Fruit fly (Drosophila melanogaster) whole organism, pupa: ENCODE results near the gene Cby.

ENCODE experiments used
- CG8301 ChIP-seq: fragments of 200-800 bp; sonication (Bioruptor generic); optimal IDR thresholded peaks from 2 replicates; lab custom pipeline; 2018; ENCODE audit warnings: missing biosample characterization, mild to moderate bottlenecking, missing genetic modification characterization
- Ets98B ChIP-seq: fragments of 200-800 bp; sonication (Bioruptor generic); IDR thresholded peaks from 2 replicates; pipeline ENCODE4 v1.3.6; 2022; ENCODE audit warnings: missing biosample characterization, missing genetic modification characterization

DNA sequence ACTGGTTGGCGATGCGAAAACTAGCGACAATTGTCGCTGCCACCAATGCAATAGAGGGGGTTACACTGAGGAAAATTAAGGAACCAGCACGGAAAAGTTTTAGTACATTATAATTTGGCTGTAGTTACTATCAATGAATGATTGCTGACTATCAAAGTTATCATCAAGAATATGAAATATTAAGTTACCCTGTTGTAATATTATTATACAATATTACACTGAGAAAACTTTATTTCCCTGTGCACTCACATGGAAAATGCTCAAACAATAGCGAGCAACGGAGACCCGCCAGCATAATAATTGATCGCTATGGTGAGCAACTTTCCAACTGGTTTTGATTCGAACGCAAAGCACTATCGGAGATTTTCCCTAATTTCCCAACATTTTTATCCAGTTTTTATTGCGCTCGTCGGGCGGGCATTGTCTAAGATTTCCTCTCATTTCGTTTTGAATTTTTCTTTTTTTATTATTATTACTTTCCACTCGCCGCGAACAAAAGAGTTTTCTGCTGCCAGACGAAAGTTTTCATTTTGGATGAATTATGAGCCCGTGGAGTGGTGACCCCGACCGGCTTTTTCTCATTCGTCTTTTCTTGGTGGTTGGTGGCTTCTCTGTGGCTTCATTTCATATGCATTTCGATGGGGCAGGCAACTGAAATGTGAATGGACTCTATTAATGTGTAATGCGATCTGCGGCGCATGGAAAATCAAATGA lies 5.5 kb upstream of the Cby start:
- peak; percentile 91 for TF ChIP-seq CG8301 (tag; lab: Kevin White, UChicago)
- TF ChIP-seq Ets98B: peak; percentile 94
